Fruit fly (Drosophila melanogaster) whole organism, prepupa: Measurements from ENCODE around the gene teq.
A peak's percentile ranks its signal among the peaks of the same experiment; 100 is the strongest.

ENCODE experiments used
- CG10631 ChIP-seq: fragments of 200-800 bp; sonication (Bioruptor generic); optimal IDR thresholded peaks from 2 replicates; lab custom pipeline; 2016; ENCODE audit warnings: missing biosample characterization, missing genetic modification characterization
- CG11762 ChIP-seq: fragments of 200-800 bp; sonication (Bioruptor generic); optimal IDR thresholded peaks from 3 replicates; lab custom pipeline; 2016; ENCODE audit warnings: missing biosample characterization, missing genetic modification characterization; ENCODE audit not compliant: insufficient read depth
- CG1621 ChIP-seq: fragments of 200-800 bp; sonication (Bioruptor generic); optimal IDR thresholded peaks from 3 replicates; lab custom pipeline; 2018; ENCODE audit warnings: missing biosample characterization, mild to moderate bottlenecking, missing genetic modification characterization
- CG3032 ChIP-seq: fragments of 200-800 bp; optimal IDR thresholded peaks from 2 replicates; lab custom pipeline; 2019; ENCODE audit warnings: missing biosample characterization, mild to moderate bottlenecking, missing genetic modification characterization, moderate library complexity
- CG31627 ChIP-seq: fragments of 200-800 bp; sonication (Bioruptor generic); optimal IDR thresholded peaks from 3 replicates; lab custom pipeline; 2016; ENCODE audit warnings: missing biosample characterization, missing genetic modification characterization
- CG3919 ChIP-seq: fragments of 200-800 bp; sonication (Bioruptor generic); optimal IDR thresholded peaks from 3 replicates; lab custom pipeline; 2016; ENCODE audit warnings: missing biosample characterization, missing genetic modification characterization
- CG4318 ChIP-seq: fragments of 200-800 bp; sonication (Bioruptor generic); optimal IDR thresholded peaks from 3 replicates; lab custom pipeline; 2017; ENCODE audit warnings: missing biosample characterization, mild to moderate bottlenecking, missing genetic modification characterization
- CG6808 ChIP-seq: fragments of 200-800 bp; sonication (Bioruptor generic); optimal IDR thresholded peaks from 3 replicates; lab custom pipeline; 2017; ENCODE audit warnings: missing biosample characterization, missing genetic modification characterization, mild to moderate bottlenecking, moderate library complexity, missing genetic modification reagents
- CG6854 ChIP-seq: fragments of 200-800 bp; sonication (Bioruptor generic); optimal IDR thresholded peaks from 2 replicates; lab custom pipeline; 2017; ENCODE audit warnings: missing biosample characterization, mild to moderate bottlenecking, missing genetic modification characterization
- CG7368 ChIP-seq: fragments of 200-800 bp; sonication (Bioruptor generic); optimal IDR thresholded peaks from 3 replicates; lab custom pipeline; 2016; ENCODE audit warnings: missing biosample characterization, missing genetic modification characterization
- CG8119 ChIP-seq: fragments of 200-800 bp; sonication (Bioruptor generic); IDR thresholded peaks from 3 replicates; pipeline ENCODE4 v1.3.6; 2022; ENCODE audit warnings: missing biosample characterization, missing genetic modification characterization
- CG9139 ChIP-seq: fragments of 200-800 bp; sonication (Bioruptor generic); optimal IDR thresholded peaks from 3 replicates; lab custom pipeline; 2017; ENCODE audit warnings: missing biosample characterization, mild to moderate bottlenecking, missing genetic modification characterization
- Eip75B ChIP-seq: fragments of 200-800 bp; sonication (Bioruptor generic); optimal IDR thresholded peaks from 3 replicates; lab custom pipeline; 2016; ENCODE audit warnings: missing biosample characterization, missing genetic modification characterization
- Eip78C ChIP-seq: fragments of 200-800 bp; sonication (Bioruptor generic); peaks from one replicate; lab custom pipeline; 2016; ENCODE audit warnings: missing biosample characterization, missing genetic modification characterization
- Eip93F ChIP-seq: fragments of 200-800 bp; sonication (Bioruptor generic); optimal IDR thresholded peaks from 2 replicates; lab custom pipeline; 2016; ENCODE audit warnings: missing biosample characterization, mild to moderate bottlenecking, missing genetic modification characterization
- Ets21C ChIP-seq: fragments of 200-800 bp; sonication (Bioruptor generic); optimal IDR thresholded peaks from 3 replicates; lab custom pipeline; 2016; ENCODE audit warnings: missing biosample characterization, missing genetic modification characterization
- Ets96B ChIP-seq: fragments of 200-800 bp; optimal IDR thresholded peaks from 2 replicates; lab custom pipeline; 2019; ENCODE audit warnings: missing biosample characterization, mild to moderate bottlenecking, missing genetic modification characterization, moderate library complexity
- Hr38 ChIP-seq: sonication (Bioruptor generic); optimal IDR thresholded peaks from 2 replicates; lab custom pipeline; 2016; ENCODE audit warnings: missing biosample characterization, missing genetic modification characterization
- Hr4 ChIP-seq: fragments of 200-800 bp; sonication (Bioruptor generic); optimal IDR thresholded peaks from 3 replicates; lab custom pipeline; 2016; ENCODE audit warnings: missing biosample characterization, missing genetic modification characterization
- Met ChIP-seq: fragments of 200-800 bp; sonication (Bioruptor generic); optimal IDR thresholded peaks from 3 replicates; lab custom pipeline; 2016; ENCODE audit warnings: missing biosample characterization, missing genetic modification characterization
- OdsH ChIP-seq: fragments of 200-800 bp; sonication (Bioruptor generic); optimal IDR thresholded peaks from 3 replicates; lab custom pipeline; 2016; ENCODE audit warnings: missing biosample characterization, missing genetic modification characterization
- Smox ChIP-seq: fragments of 200-800 bp; sonication (Bioruptor generic); optimal IDR thresholded peaks from 3 replicates; lab custom pipeline; 2016; ENCODE audit warnings: missing biosample characterization, missing genetic modification characterization
- Sox102F ChIP-seq: fragments of 200-800 bp; sonication (Bioruptor generic); optimal IDR thresholded peaks from 2 replicates; lab custom pipeline; 2016; ENCODE audit warnings: missing biosample characterization, mild to moderate bottlenecking, missing genetic modification characterization
- Sox14 ChIP-seq: fragments of 200-800 bp; sonication (Bioruptor generic); optimal IDR thresholded peaks from 3 replicates; lab custom pipeline; 2016; ENCODE audit warnings: missing biosample characterization, missing genetic modification characterization
- achi ChIP-seq: fragments of 200-800 bp; sonication (Bioruptor generic); optimal IDR thresholded peaks from 3 replicates; lab custom pipeline; 2016; ENCODE audit warnings: missing biosample characterization, missing genetic modification characterization
- cyc ChIP-seq: fragments of 200-800 bp; sonication (Bioruptor generic); optimal IDR thresholded peaks from 3 replicates; lab custom pipeline; 2016; ENCODE audit warnings: missing biosample characterization, missing genetic modification characterization
- dsx ChIP-seq: fragments of 200-800 bp; optimal IDR thresholded peaks from 3 replicates; lab custom pipeline; 2019; ENCODE audit warnings: missing biosample characterization, mild to moderate bottlenecking, missing genetic modification characterization, moderate library complexity; ENCODE audit not compliant: poor library complexity, severe bottlenecking
- esn ChIP-seq: fragments of 200-800 bp; sonication (Bioruptor generic); optimal IDR thresholded peaks from 2 replicates; lab custom pipeline; 2016; ENCODE audit warnings: missing biosample characterization, mild to moderate bottlenecking, missing genetic modification characterization, moderate library complexity
- fd59A ChIP-seq: fragments of 200-800 bp; sonication (Bioruptor generic); optimal IDR thresholded peaks from 2 replicates; lab custom pipeline; 2017; ENCODE audit warnings: missing biosample characterization, mild to moderate bottlenecking, missing genetic modification characterization, missing genetic modification reagents
- fd85E ChIP-seq: fragments of 200-800 bp; sonication (Bioruptor generic); optimal IDR thresholded peaks from 3 replicates; lab custom pipeline; 2016; ENCODE audit warnings: missing biosample characterization, missing genetic modification characterization
- fkh ChIP-seq: fragments of 200-800 bp; sonication (Bioruptor generic); optimal IDR thresholded peaks from 3 replicates; lab custom pipeline; 2017; ENCODE audit warnings: missing biosample characterization, mild to moderate bottlenecking, missing genetic modification characterization, moderate library complexity
- net ChIP-seq: fragments of 200-800 bp; sonication (Bioruptor generic); optimal IDR thresholded peaks from 3 replicates; lab custom pipeline; 2016; ENCODE audit warnings: missing biosample characterization, missing genetic modification characterization
- pdm3 ChIP-seq: fragments of 200-800 bp; sonication (Bioruptor generic); optimal IDR thresholded peaks from 3 replicates; lab custom pipeline; 2016; ENCODE audit warnings: missing biosample characterization, missing genetic modification characterization
- salr ChIP-seq, 2 experiments: fragments of 200-800 bp; sonication (Bioruptor generic); optimal IDR thresholded peaks; 3 replicates each; lab custom pipeline; 2016 to 2018; ENCODE audit warnings: missing biosample characterization in 2 of 2, missing genetic modification characterization in 2 of 2, mild to moderate bottlenecking in 1 of 2
- spab ChIP-seq: fragments of 200-800 bp; sonication (Bioruptor generic); optimal IDR thresholded peaks from 2 replicates; lab custom pipeline; 2017; ENCODE audit warnings: missing biosample characterization, mild to moderate bottlenecking, missing genetic modification characterization, missing genetic modification reagents
- ss ChIP-seq, 2 experiments: fragments of 200-800 bp; sonication (Bioruptor generic); optimal IDR thresholded peaks; 2 replicates in 1 of 2; 3 replicates in 1 of 2; lab custom pipeline; 2017 to 2018; ENCODE audit warnings: mild to moderate bottlenecking in 2 of 2, missing biosample characterization in 2 of 2, missing genetic modification characterization in 2 of 2, moderate library complexity in 1 of 2
- svp ChIP-seq: fragments of 200-800 bp; sonication (Bioruptor generic); peaks from one replicate; lab custom pipeline; 2016; ENCODE audit warnings: missing biosample characterization, missing genetic modification characterization

Gene teq

dm6 chr3L:9134349-9134748 lies 59.9 kb downstream of the teq start, which contains the start of the genes bol and Dhpr (continued):
- TF ChIP-seq cyc (GFP tag; lab: Kevin White, UChicago), result no peak
- no peak for TF ChIP-seq CG4318 (GFP tag; lab: Kevin White, UChicago)
- TF ChIP-seq salr (GFP tag; optimal IDR thresholded peaks at IDR 0.05; lab: Kevin White, UChicago), result no peak
- TF ChIP-seq, all 60 proteins: peak for 7

DNA sequence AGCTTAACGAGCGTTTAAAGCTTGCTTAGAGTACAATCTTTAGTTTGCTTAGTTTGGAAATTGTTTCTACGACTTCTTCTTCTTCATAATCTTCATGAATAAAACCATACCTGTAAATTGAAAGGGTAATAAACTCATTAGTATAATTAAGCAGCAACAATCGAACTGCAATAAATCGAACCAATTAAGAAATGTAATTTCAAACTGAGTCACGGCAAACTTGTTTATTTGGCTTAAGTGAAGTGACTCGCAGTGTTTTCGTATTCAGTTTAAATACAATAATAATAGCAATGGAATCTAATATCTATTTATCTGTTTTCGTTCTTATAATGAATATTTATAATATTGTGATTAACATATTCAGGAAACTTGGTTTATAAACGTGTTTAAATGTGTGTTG lies 61.3 kb downstream of the teq start:
- TF ChIP-seq CG6808 (GFP tag; lab: Kevin White, UChicago) (no peak), CG31627 (no peak), Ets96B (tag; lab: Kevin White, UChicago) (no peak), CG3032 (tag; lab: Kevin White, UChicago) (no peak), Eip75B (GFP tag; lab: Kevin White, UChicago) (no peak), esn (GFP tag; lab: Kevin White, UChicago) (no peak), CG4318 (GFP tag; lab: Kevin White, UChicago) (no peak), CG8119 (no peak), Eip93F (GFP tag; lab: Kevin White, UChicago) (no peak), achi (GFP tag; lab: Kevin White, UChicago) (no peak), CG7368 (no peak), ss (GFP tag; optimal IDR thresholded peaks at IDR 0.05; lab: Kevin White, UChicago) (no peak), salr (GFP tag; optimal IDR thresholded peaks at IDR 0.05; lab: Kevin White, UChicago) (no peak), fd85E (no peak), CG10631 (GFP tag; lab: Kevin White, UChicago) (no peak)

dm6 chr3L:9136976-9137954 lies 62.8 kb downstream of the teq start, which contains the start of the genes Use1 and nwk:
TSS of gene Use1 (minus strand) at chr3L:9137181.
TSS of gene nwk (plus strand) at chr3L:9137860.
- TF ChIP-seq net (GFP tag; lab: Kevin White, UChicago) (no peak), svp (GFP tag; lab: Kevin White, UChicago) (peak; percentile 32), pdm3 (GFP tag; lab: Kevin White, UChicago) (no peak), fd59A (GFP tag; lab: Kevin White, UChicago) (no peak), CG1621 (tag; lab: Kevin White, UChicago) (no peak), achi (GFP tag; lab: Kevin White, UChicago) (no peak), OdsH (GFP tag; lab: Kevin White, UChicago) (no peak), salr (GFP tag; optimal IDR thresholded peaks at IDR 0.05; lab: Kevin White, UChicago) (no peak), CG6808 (GFP tag; lab: Kevin White, UChicago) (no peak), CG4318 (GFP tag; lab: Kevin White, UChicago) (no peak), esn (GFP tag; lab: Kevin White, UChicago) (no peak), Smox (GFP tag; lab: Kevin White, UChicago) (no peak), CG11762 (no peak), Hr4 (GFP tag; lab: Kevin White, UChicago) (no peak), Eip78C (peak; percentile 31), spab (GFP tag; lab: Kevin White, UChicago) (no peak), Sox102F (GFP tag; lab: Kevin White, UChicago) (no peak), Hr38 (no peak), CG9139 (GFP tag; lab: Kevin White, UChicago) (no peak), dsx (no peak), Sox14 (GFP tag; lab: Kevin White, UChicago) (peak; percentile 26), Met (GFP tag; lab: Kevin White, UChicago) (no peak), fkh (GFP tag; lab: Kevin White, UChicago) (no peak), CG6854 (GFP tag; lab: Kevin White, UChicago) (no peak), CG3919 (GFP tag; lab: Kevin White, UChicago) (no peak), Ets21C (no peak)
